Worm (Caenorhabditis elegans): ENCODE measurements around the gene eif-2Bgamma.

DNA sequence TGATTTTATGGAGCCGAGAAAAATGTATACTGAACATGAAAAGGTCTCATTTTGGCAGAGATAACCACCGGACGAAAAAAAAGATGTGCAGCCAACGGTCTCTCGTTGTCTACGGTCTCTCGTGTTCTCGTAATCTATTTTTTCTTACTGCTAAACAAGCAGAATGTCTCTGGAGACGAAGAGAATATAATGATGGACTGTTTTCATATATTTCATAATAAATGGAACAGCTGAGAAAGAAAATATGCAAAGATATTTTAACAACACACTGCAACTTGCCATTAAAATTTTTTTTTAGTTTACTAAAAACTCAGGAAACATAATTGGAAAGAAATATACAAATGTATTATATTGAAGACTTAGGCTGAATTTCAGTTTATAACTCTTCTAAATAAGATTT is 37.4 kb downstream of the eif-2Bgamma start:
- TF ChIP-seq lin-39 (tag; optimal IDR thresholded peaks at IDR 0.05) (no peak), nhr-77 (tag; optimal IDR thresholded peaks at IDR 0.05) (no peak), fos-1 (tag; optimal IDR thresholded peaks at IDR 0.05) (no peak), pqm-1 (tag; optimal IDR thresholded peaks at IDR 0.05) (no peak), unc-98 (GFP tag; IDR thresholded peaks at IDR 0.05) (no peak), zag-1 (tag; optimal IDR thresholded peaks at IDR 0.05) (no peak), ztf-11 (tag; optimal IDR thresholded peaks at IDR 0.05) (no peak), unc-62 (GFP tag; optimal IDR thresholded peaks at IDR 0.05) (no peak), lin-13 (GFP tag; optimal IDR thresholded peaks at IDR 0.05) (no peak), lsy-2 (tag; optimal IDR thresholded peaks at IDR 0.05) (no peak), egl-27 (tag; optimal IDR thresholded peaks at IDR 0.05) (no peak), xbp-1 (tag; optimal IDR thresholded peaks at IDR 0.05) (no peak), F16B12.6 (tag; optimal IDR thresholded peaks at IDR 0.05) (no peak)

Measured in whole organism, L1 larva.